Worm (Caenorhabditis elegans) whole organism, midembryonic: ENCODE data around the gene C46F11.5.

Source experiments
- T22C8.4 ChIP-seq: fragments of 200-800 bp; sonication (Bioruptor generic); IDR thresholded peaks from 2 replicates; pipeline ENCODE4 v1.3.6; 2022; ENCODE audit warnings: missing genetic modification characterization, missing compliant biosample characterization
- flt-1 ChIP-seq: fragments of 200-800 bp; sonication (Bioruptor generic); IDR thresholded peaks from 2 replicates; pipeline ENCODE4 v1.3.6; 2022; ENCODE audit warnings: missing genetic modification characterization, missing compliant biosample characterization
- ref-1 ChIP-seq: fragments of 200-800 bp; sonication (Bioruptor generic); conservative IDR thresholded peaks from 2 replicates; pipeline ENCODE4 v1.3.6; 2022; ENCODE audit warnings: missing genetic modification reagents, missing genetic modification characterization, missing compliant biosample characterization
- tab-1 ChIP-seq: fragments of 200-800 bp; sonication (Bioruptor generic); IDR thresholded peaks from 2 replicates; pipeline ENCODE4 v1.3.6; 2022; ENCODE audit warnings: missing genetic modification characterization, missing compliant biosample characterization
- ztf-23 ChIP-seq: fragments of 200-800 bp; sonication (Bioruptor generic); IDR thresholded peaks from 2 replicates; pipeline ENCODE4 v1.3.6; 2022; ENCODE audit warnings: missing genetic modification reagents, missing genetic modification characterization, missing compliant biosample characterization

DNA sequence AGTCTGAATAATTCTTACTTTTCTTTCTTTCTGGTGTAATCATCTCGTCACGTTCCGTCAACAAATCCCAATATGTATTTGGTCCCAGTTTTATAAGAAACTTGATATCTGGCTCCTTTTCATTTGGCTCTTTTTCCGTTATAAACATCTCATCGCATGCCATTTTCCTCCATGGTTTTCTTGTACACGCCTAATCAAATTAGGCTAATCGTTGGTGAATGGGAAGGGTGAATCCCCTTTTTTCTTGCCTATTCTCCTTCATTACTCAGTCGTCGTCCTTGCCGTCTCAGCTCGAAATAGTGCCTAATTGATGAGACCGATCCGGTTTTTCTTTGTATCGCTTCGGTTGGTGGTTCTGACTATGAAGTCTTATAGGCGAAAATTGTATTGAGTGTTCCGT is 23.2 kb downstream of the C46F11.5 start:
- TF ChIP-seq T22C8.4 (GFP tag; lab: Robert Waterston, UW): no peak
- TF ChIP-seq tab-1: no peak
- TF ChIP-seq ztf-23: no peak
- TF ChIP-seq flt-1 (GFP tag; lab: Robert Waterston, UW): no peak
- no peak for TF ChIP-seq ref-1
